Worm (Caenorhabditis elegans): ENCODE data around the gene C04G6.2.
"Not testable (repeated sequence)": the region's sequence is repeated elsewhere in the genome, so short reads cannot be mapped to it uniquely, and the experiment has no call there.

C04G6.2 gene

ce11 chrII:5112082-5112481 lies 19.1 kb downstream of the C04G6.2 start, which contains the start of gene F09C12.8:
TSS of gene F09C12.8 (plus strand) at chrII:5112382.
- TF ChIP-seq attf-3 (GFP tag; conservative IDR thresholded peaks at IDR 0.05) (no peak), nhr-179 (tag; optimal IDR thresholded peaks at IDR 0.05) (no peak), hmg-1.2 (GFP tag; IDR thresholded peaks at IDR 0.05) (no peak), lir-1 (GFP tag; conservative IDR thresholded peaks at IDR 0.05) (no peak), madf-10 (tag; optimal IDR thresholded peaks at IDR 0.05) (no peak), Y53G8AR.9 (GFP tag; conservative IDR thresholded peaks at IDR 0.05) (no peak), him-1 (tag; optimal IDR thresholded peaks at IDR 0.05) (no peak), mcd-1 (GFP tag; IDR thresholded peaks at IDR 0.05) (no peak), atf-7 (tag; optimal IDR thresholded peaks at IDR 0.05) (no peak)

DNA sequence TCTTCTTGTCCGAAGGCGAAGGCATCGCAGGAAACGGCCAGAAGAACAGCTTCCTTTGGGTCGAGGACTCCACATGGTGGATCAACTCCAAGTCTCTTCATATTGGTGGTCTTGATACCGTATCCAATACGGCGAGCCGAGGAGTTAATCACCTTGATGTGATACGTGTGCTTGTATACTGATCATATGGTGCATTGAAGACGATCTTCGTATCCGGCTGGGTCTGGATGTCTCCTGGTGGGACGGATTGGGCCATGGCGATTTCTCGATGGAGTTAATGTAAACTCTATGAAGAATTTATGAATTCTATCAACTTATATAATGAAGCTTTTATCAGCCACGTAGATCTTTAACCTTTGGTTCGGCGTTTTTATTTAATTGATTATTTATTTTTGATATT lies 22.2 kb downstream of the C04G6.2 start, which contains the start of gene msp-74:
Gene msp-74, minus strand, starts transcription at position 101 of the 400 bp plus-strand sequence.
- TF ChIP-seq unc-130 (GFP tag; optimal IDR thresholded peaks at IDR 0.05); aptf-2 (GFP tag; conservative IDR thresholded peaks at IDR 0.05); D2030.7 (GFP tag; IDR thresholded peaks at IDR 0.05): not testable (repeated sequence)

- no peak for TF ChIP-seq hmg-20 (GFP tag; IDR thresholded peaks at IDR 0.05)
- TF ChIP-seq C06A6.2 (GFP tag; conservative IDR thresholded peaks at IDR 0.05): no peak
Observed at ce11 chrII:5115733-5116132, 22.7 kb downstream of the C04G6.2 start, which contains the start of gene srsy-1. TSS of gene srsy-1 (plus strand) at chrII:5116033.

ce11 chrII:5120612-5121011 lies 27.6 kb downstream of the C04G6.2 start:
- TF ChIP-seq F39B2.1 (GFP tag; IDR thresholded peaks at IDR 0.05): no peak

- no peak for TF ChIP-seq nhr-179 (tag; optimal IDR thresholded peaks at IDR 0.05)
- TF ChIP-seq egrh-3 (GFP tag; IDR thresholded peaks at IDR 0.05): no peak
- no peak for TF ChIP-seq F33H1.4 (GFP tag; IDR thresholded peaks at IDR 0.05)
- no peak for TF ChIP-seq nhr-27 (tag; optimal IDR thresholded peaks at IDR 0.05)
- TF ChIP-seq B0336.3 (GFP tag; IDR thresholded peaks at IDR 0.05): no peak
- no peak for TF ChIP-seq F37B4.10 (GFP tag; IDR thresholded peaks at IDR 0.05)
- no peak for TF ChIP-seq let-607 (tag; optimal IDR thresholded peaks at IDR 0.05)
- no peak for TF ChIP-seq B0035.1 (tag; optimal IDR thresholded peaks at IDR 0.05)
- no peak for TF ChIP-seq egl-44 (GFP tag; IDR thresholded peaks at IDR 0.05)
- TF ChIP-seq snpc-3.4 (tag; optimal IDR thresholded peaks at IDR 0.05): no peak
- TF ChIP-seq pbrm-1 (GFP tag; IDR thresholded peaks at IDR 0.05): no peak
- no peak for TF ChIP-seq nhr-120 (GFP tag; IDR thresholded peaks at IDR 0.05)
- TF ChIP-seq Y79H2A.3 (GFP tag; conservative IDR thresholded peaks at IDR 0.05): no peak
- no peak for TF ChIP-seq xnd-1 (tag; optimal IDR thresholded peaks at IDR 0.05)
- no peak for TF ChIP-seq Y56A3A.18 (GFP tag; IDR thresholded peaks at IDR 0.05)
- no peak for TF ChIP-seq dox-1 (GFP tag; IDR thresholded peaks at IDR 0.05)
- no peak for TF ChIP-seq C06A6.2 (GFP tag; conservative IDR thresholded peaks at IDR 0.05)
- TF ChIP-seq attf-6 (GFP tag; IDR thresholded peaks at IDR 0.05): no peak
Observed at ce11 chrII:5130081-5130480, 37.0 kb downstream of the C04G6.2 start, which contains the start of gene lgc-56. TSS of gene lgc-56 (plus strand) at chrII:5130381.

- no peak for TF ChIP-seq B0035.1 (tag; optimal IDR thresholded peaks at IDR 0.05)
- TF ChIP-seq T07F8.4 (tag; optimal IDR thresholded peaks at IDR 0.05): no peak
- no peak for TF ChIP-seq ceh-79 (tag; optimal IDR thresholded peaks at IDR 0.05)
- no peak for TF ChIP-seq C17E4.6 (GFP tag; IDR thresholded peaks at IDR 0.05)
- TF ChIP-seq hsf-1 (GFP tag; IDR thresholded peaks at IDR 0.05): no peak
- no peak for TF ChIP-seq nhr-179 (tag; optimal IDR thresholded peaks at IDR 0.05)
- no peak for TF ChIP-seq F57C9.4 (tag; optimal IDR thresholded peaks at IDR 0.05)
- no peak for TF ChIP-seq F10E7.11 (tag; optimal IDR thresholded peaks at IDR 0.05)
- TF ChIP-seq xnd-1 (tag; optimal IDR thresholded peaks at IDR 0.05): no peak
- TF ChIP-seq bed-2 (GFP tag; IDR thresholded peaks at IDR 0.05): no peak
- TF ChIP-seq die-1 (tag; optimal IDR thresholded peaks at IDR 0.05): no peak
- TF ChIP-seq ama-1 (optimal IDR thresholded peaks at IDR 0.05): no peak
- TF ChIP-seq ama-1 (GFP tag; optimal IDR thresholded peaks at IDR 0.05): no peak
- no peak for TF ChIP-seq mel-28 (tag; optimal IDR thresholded peaks at IDR 0.05; ENCODE audit: borderline replicate concordance)
- no peak for TF ChIP-seq attf-6 (GFP tag; IDR thresholded peaks at IDR 0.05)
Observed at ce11 chrII:5131800-5132199, 38.8 kb downstream of the C04G6.2 start.

All from whole organism, young adult.